Fruit fly (Drosophila melanogaster) whole organism, embryonic: ENCODE results near the gene Vha55.

Source experiments
- Aef1 ChIP-seq: fragments of 200-800 bp; sonication (Bioruptor generic); IDR thresholded peaks from 3 replicates; pipeline ENCODE4 v1.3.6; 2022; ENCODE audit warnings: missing biosample characterization, missing genetic modification characterization
- Antp ChIP-seq: fragments of 200-800 bp; sonication (Bioruptor generic); optimal IDR thresholded peaks from 3 replicates; lab custom pipeline; 2016; ENCODE audit warnings: missing biosample characterization, missing genetic modification characterization
- Atf3 ChIP-seq: fragments of 200-800 bp; sonication (Bioruptor generic); optimal IDR thresholded peaks from 3 replicates; lab custom pipeline; 2016; ENCODE audit warnings: missing biosample characterization, missing genetic modification characterization
- CG10209 ChIP-seq: fragments of 200-800 bp; sonication (Bioruptor generic); optimal IDR thresholded peaks from 3 replicates; lab custom pipeline; 2017; ENCODE audit warnings: missing biosample characterization, mild to moderate bottlenecking, missing genetic modification characterization, missing genetic modification reagents
- CG10462 ChIP-seq: fragments of 200-800 bp; sonication (Bioruptor generic); optimal IDR thresholded peaks from 2 replicates; lab custom pipeline; 2016; ENCODE audit warnings: missing biosample characterization, missing genetic modification characterization
- CG10543 ChIP-seq: fragments of 200-800 bp; sonication (Bioruptor generic); optimal IDR thresholded peaks from 3 replicates; lab custom pipeline; 2017; ENCODE audit warnings: missing biosample characterization, mild to moderate bottlenecking, missing genetic modification characterization, moderate library complexity
- CG12219 ChIP-seq: fragments of 200-800 bp; sonication (Bioruptor generic); optimal IDR thresholded peaks from 3 replicates; lab custom pipeline; 2018; ENCODE audit warnings: missing biosample characterization, mild to moderate bottlenecking, missing genetic modification characterization
- CG12391 ChIP-seq: fragments of 200-800 bp; sonication (Bioruptor generic); optimal IDR thresholded peaks from 3 replicates; lab custom pipeline; 2018; ENCODE audit warnings: missing biosample characterization, mild to moderate bottlenecking, missing genetic modification characterization, moderate library complexity
- CG13775 ChIP-seq: fragments of 200-800 bp; sonication (Bioruptor generic); optimal IDR thresholded peaks from 3 replicates; lab custom pipeline; 2017; ENCODE audit warnings: missing biosample characterization, mild to moderate bottlenecking, missing genetic modification characterization
- CG15479 ChIP-seq: fragments of 200-800 bp; sonication (Bioruptor generic); optimal IDR thresholded peaks from 3 replicates; lab custom pipeline; 2019; ENCODE audit warnings: missing biosample characterization, mild to moderate bottlenecking, missing genetic modification characterization, moderate library complexity
- CG17802 ChIP-seq: fragments of 200-800 bp; sonication (Bioruptor generic); optimal IDR thresholded peaks from 2 replicates; lab custom pipeline; 2018; ENCODE audit warnings: missing biosample characterization, mild to moderate bottlenecking, missing genetic modification characterization, moderate library complexity
- CG6683 ChIP-seq: fragments of 200-800 bp; sonication (Bioruptor generic); optimal IDR thresholded peaks from 2 replicates; lab custom pipeline; 2017; ENCODE audit warnings: missing biosample characterization, mild to moderate bottlenecking, missing genetic modification characterization, missing genetic modification reagents
- CG6689 ChIP-seq: fragments of 200-800 bp; sonication (Bioruptor generic); IDR thresholded peaks from 2 replicates; pipeline ENCODE4 v1.3.6; 2022; ENCODE audit warnings: missing biosample characterization, missing genetic modification characterization
- CG7987 ChIP-seq: fragments of 200-800 bp; sonication (Bioruptor generic); optimal IDR thresholded peaks from 2 replicates; lab custom pipeline; 2018; ENCODE audit warnings: missing biosample characterization, mild to moderate bottlenecking, missing genetic modification characterization, moderate library complexity
- CG8290 ChIP-seq, 3 experiments: fragments of 200-800 bp; sonication (Bioruptor generic); optimal IDR thresholded peaks; 2 replicates each; lab custom pipeline; 2016 to 2019; ENCODE audit warnings: missing biosample characterization in 3 of 3, missing genetic modification characterization in 3 of 3, mild to moderate bottlenecking in 2 of 3, moderate library complexity in 1 of 3
- CG9727 ChIP-seq: fragments of 200-800 bp; sonication (Bioruptor generic); optimal IDR thresholded peaks from 3 replicates; lab custom pipeline; 2017; ENCODE audit warnings: missing biosample characterization, mild to moderate bottlenecking, missing genetic modification characterization
- Fer3 ChIP-seq: fragments of 200-800 bp; sonication (Bioruptor generic); optimal IDR thresholded peaks from 2 replicates; lab custom pipeline; 2018; ENCODE audit warnings: missing biosample characterization, mild to moderate bottlenecking, missing genetic modification characterization, moderate library complexity
- HmgD ChIP-seq: fragments of 200-800 bp; sonication (Bioruptor generic); optimal IDR thresholded peaks from 3 replicates; lab custom pipeline; 2016; ENCODE audit warnings: missing biosample characterization, missing genetic modification characterization
- Hr78 ChIP-seq, 2 experiments: fragments of 200-800 bp in 1 of 2; fragments of >200 bp in 1 of 2; sonication (Bioruptor generic) in 1 of 2; optimal IDR thresholded peaks; 2 replicates each; lab custom pipeline; 2017 to 2019; ENCODE audit warnings: missing biosample characterization in 2 of 2, missing genetic modification characterization in 2 of 2, mild to moderate bottlenecking in 1 of 2, moderate library complexity in 1 of 2
- Meics ChIP-seq: fragments of 200-800 bp; sonication (Bioruptor generic); optimal IDR thresholded peaks from 2 replicates; lab custom pipeline; 2017; ENCODE audit warnings: missing biosample characterization, mild to moderate bottlenecking, missing genetic modification characterization
- Myb ChIP-seq: fragments of 200-800 bp; sonication (Bioruptor generic); optimal IDR thresholded peaks from 2 replicates; lab custom pipeline; 2016; ENCODE audit warnings: missing biosample characterization, missing genetic modification characterization
- Nf-YA ChIP-seq: fragments of 200-800 bp; sonication (Bioruptor generic); IDR thresholded peaks from 2 replicates; pipeline ENCODE4 v1.3.6; 2022; ENCODE audit warnings: missing biosample characterization, missing genetic modification characterization
- Pdp1 ChIP-seq, 2 experiments: fragments of 200-800 bp; sonication (Bioruptor generic); optimal IDR thresholded peaks; 3 replicates each; lab custom pipeline; 2016; ENCODE audit warnings: missing biosample characterization in 2 of 2, missing genetic modification characterization in 2 of 2, mild to moderate bottlenecking in 1 of 2, moderate library complexity in 1 of 2
- Rfx ChIP-seq: fragments of 200-800 bp; sonication (Bioruptor generic); IDR thresholded peaks from 2 replicates; pipeline ENCODE4 v1.3.6; 2022; ENCODE audit warnings: missing biosample characterization, missing genetic modification characterization
- Stat92E ChIP-seq, 3 experiments: fragments of >200 bp in 2 of 3; fragments of 200-800 bp in 1 of 3; sonication (Bioruptor generic) in 1 of 3; optimal IDR thresholded peaks; 2 replicates each; lab custom pipeline; 2017 to 2019; ENCODE audit warnings: missing biosample characterization in 3 of 3, missing genetic modification characterization in 3 of 3, mild to moderate bottlenecking in 1 of 3, moderate library complexity in 1 of 3
- Taf1 ChIP-seq: fragments of 200-800 bp; sonication (Bioruptor generic); IDR thresholded peaks from 2 replicates; pipeline ENCODE4 v1.3.6; 2022; ENCODE audit warnings: missing biosample characterization, missing genetic modification characterization
- Xbp1 ChIP-seq: fragments of 200-800 bp; sonication (Bioruptor generic); optimal IDR thresholded peaks from 3 replicates; lab custom pipeline; 2016; ENCODE audit warnings: missing biosample characterization, mild to moderate bottlenecking, missing genetic modification characterization
- bsh ChIP-seq, 2 experiments: fragments of 200-800 bp; sonication (Bioruptor generic); optimal IDR thresholded peaks; 2 replicates each; lab custom pipeline; 2017 to 2018; ENCODE audit warnings: mild to moderate bottlenecking in 2 of 2, missing biosample characterization in 2 of 2, missing genetic modification characterization in 2 of 2, moderate library complexity in 1 of 2
- chm ChIP-seq: fragments of 200-800 bp; sonication (Bioruptor generic); IDR thresholded peaks from 2 replicates; pipeline ENCODE4 v1.3.6; 2022; ENCODE audit warnings: missing biosample characterization, missing genetic modification characterization
- dysf ChIP-seq: fragments of 200-800 bp; sonication (Bioruptor generic); IDR thresholded peaks from 3 replicates; pipeline ENCODE4 v1.3.6; 2022; ENCODE audit warnings: missing biosample characterization, missing genetic modification characterization
- eve ChIP-seq, 2 experiments: fragments of >200 bp; optimal IDR thresholded peaks; 2 replicates each; lab custom pipeline; 2017; ENCODE audit warnings: missing biosample characterization in 2 of 2, missing genetic modification characterization in 2 of 2
- eyg ChIP-seq: fragments of 200-800 bp; sonication (Bioruptor generic); optimal IDR thresholded peaks from 3 replicates; lab custom pipeline; 2016; ENCODE audit warnings: missing biosample characterization, missing genetic modification characterization
- fd3F ChIP-seq: fragments of 200-800 bp; sonication (Bioruptor generic); optimal IDR thresholded peaks from 2 replicates; lab custom pipeline; 2018; ENCODE audit warnings: missing biosample characterization, mild to moderate bottlenecking, missing genetic modification characterization, moderate library complexity
- ftz-f1 ChIP-seq: fragments of 200-800 bp; sonication (Bioruptor generic); optimal IDR thresholded peaks from 2 replicates; lab custom pipeline; 2016; ENCODE audit warnings: missing biosample characterization, missing genetic modification characterization
- gro ChIP-seq: fragments of 200-800 bp; sonication (Bioruptor generic); optimal IDR thresholded peaks from 2 replicates; lab custom pipeline; 2016; ENCODE audit warnings: missing biosample characterization, missing genetic modification characterization
- jigr1 ChIP-seq: fragments of 200-800 bp; sonication (Bioruptor generic); IDR thresholded peaks from 3 replicates; pipeline ENCODE4 v1.3.6; 2022; ENCODE audit warnings: missing biosample characterization, missing genetic modification characterization
- kah ChIP-seq: fragments of 200-800 bp; sonication (Bioruptor generic); optimal IDR thresholded peaks from 2 replicates; lab custom pipeline; 2018; ENCODE audit warnings: missing biosample characterization, mild to moderate bottlenecking, missing genetic modification characterization
- kay ChIP-seq: fragments of 200-800 bp; sonication (Bioruptor generic); optimal IDR thresholded peaks from 2 replicates; lab custom pipeline; 2016; ENCODE audit warnings: missing biosample characterization, missing genetic modification characterization
- lbe ChIP-seq: fragments of 200-800 bp; sonication (Bioruptor generic); optimal IDR thresholded peaks from 2 replicates; lab custom pipeline; 2016; ENCODE audit warnings: missing biosample characterization, mild to moderate bottlenecking, missing genetic modification characterization
- mam ChIP-seq: fragments of 200-800 bp; sonication (Bioruptor generic); optimal IDR thresholded peaks from 3 replicates; lab custom pipeline; 2016; ENCODE audit warnings: missing biosample characterization, missing genetic modification characterization
- nmo ChIP-seq: fragments of 200-800 bp; sonication (Bioruptor generic); optimal IDR thresholded peaks from 2 replicates; lab custom pipeline; 2018; ENCODE audit warnings: missing biosample characterization, mild to moderate bottlenecking, missing genetic modification characterization, moderate library complexity
- oc ChIP-seq: fragments of 200-800 bp; sonication (Bioruptor generic); optimal IDR thresholded peaks from 2 replicates; lab custom pipeline; 2018; ENCODE audit warnings: missing biosample characterization, mild to moderate bottlenecking, missing genetic modification characterization, moderate library complexity
- org-1 ChIP-seq: fragments of 200-800 bp; sonication (Bioruptor generic); optimal IDR thresholded peaks from 2 replicates; lab custom pipeline; 2017; ENCODE audit warnings: missing biosample characterization, missing genetic modification characterization
- pan ChIP-seq, 4 experiments: fragments of >200 bp in 3 of 4; fragments of 200-800 bp in 1 of 4; sonication (Bioruptor generic) in 1 of 4; optimal IDR thresholded peaks in 3 of 4; IDR thresholded peaks in 1 of 4; 2 replicates each; pipeline versions ENCODE4 v1.3.6 to Lab custom; 2017 to 2022; ENCODE audit warnings: missing biosample characterization in 2 of 4, missing genetic modification characterization in 2 of 4, mixed read lengths in 1 of 4
- phol ChIP-seq: fragments of 200-800 bp; sonication (Bioruptor generic); optimal IDR thresholded peaks from 3 replicates; lab custom pipeline; 2018; ENCODE audit warnings: missing biosample characterization, mild to moderate bottlenecking, missing genetic modification characterization, moderate library complexity
- row ChIP-seq: fragments of 200-800 bp; sonication (Bioruptor generic); IDR thresholded peaks from 3 replicates; pipeline ENCODE4 v1.3.6; 2022; ENCODE audit warnings: missing biosample characterization, missing genetic modification characterization
- seq ChIP-seq: fragments of 200-800 bp; sonication (Bioruptor generic); IDR thresholded peaks from 2 replicates; pipeline ENCODE4 v1.3.6; 2022; ENCODE audit warnings: missing biosample characterization, missing genetic modification characterization
- sug ChIP-seq: fragments of 200-800 bp; optimal IDR thresholded peaks from 2 replicates; lab custom pipeline; 2019; ENCODE audit warnings: missing biosample characterization, mild to moderate bottlenecking, missing genetic modification characterization, moderate library complexity

Gene Vha55

DNA sequence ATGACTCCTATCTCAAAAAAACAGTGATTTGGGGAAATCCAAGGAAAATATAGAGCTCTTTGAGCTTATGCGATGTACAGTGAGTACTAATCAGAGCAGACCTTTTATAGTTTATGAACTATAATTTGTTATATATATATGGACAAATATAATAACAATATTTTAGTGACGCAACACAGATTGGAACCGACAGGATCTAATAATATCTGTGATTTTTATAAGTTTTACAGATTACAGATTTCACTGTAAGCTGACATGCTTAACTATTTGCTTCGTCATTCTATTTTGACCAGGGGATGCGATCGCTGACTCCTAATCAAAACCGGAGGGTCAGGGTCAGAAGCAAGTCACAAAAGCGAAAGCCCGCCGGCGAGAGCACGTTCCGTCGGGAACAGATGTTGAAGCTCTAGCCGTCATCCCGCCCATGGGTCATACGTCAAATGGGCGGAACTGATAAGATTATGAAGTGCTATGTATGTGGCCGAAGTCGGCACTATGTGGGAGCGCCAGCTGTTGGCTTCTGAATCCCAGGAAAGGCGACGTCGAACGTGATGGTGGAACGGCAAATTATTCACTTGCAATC, 46.5 kb upstream of the Vha55 start, which contains the start of gene Gnmt:
TSS of gene Gnmt (plus strand) at position 568 of the 583 bp plus-strand sequence.
- TF ChIP-seq Atf3 (GFP tag; lab: Kevin White, UChicago) (no peak), Nf-YA (GFP tag; lab: Robert Waterston, UW) (no peak), Stat92E (GFP tag; optimal IDR thresholded peaks at IDR 0.05; lab: Kevin White, UChicago) (no peak), CG17802 (tag; lab: Kevin White, UChicago) (no peak), Fer3 (tag; lab: Kevin White, UChicago) (peak; percentile 40), gro (no peak), bsh (GFP tag; optimal IDR thresholded peaks at IDR 0.05; lab: Kevin White, UChicago) (peak in 1 of 2 experiments; percentile 10), CG15479 (no peak), HmgD (GFP tag; lab: Kevin White, UChicago) (no peak), eve (GFP tag; optimal IDR thresholded peaks at IDR 0.05; lab: Kevin White, UChicago) (no peak), pan (optimal IDR thresholded peaks at IDR 0.05; lab: Kevin White, UChicago) (no peak), pan (GFP tag; optimal IDR thresholded peaks at IDR 0.05 in 1 of 2, IDR thresholded peaks at IDR 0.05 in 1 of 2) (peak in 1 of 2 experiments; percentile 16), ftz-f1 (GFP tag; lab: Kevin White, UChicago) (peak; percentile 26), kah (GFP tag; lab: Kevin White, UChicago) (no peak), nmo (peak; percentile 5), Pdp1 (GFP tag; optimal IDR thresholded peaks at IDR 0.05; lab: Kevin White, UChicago) (peak in 1 of 2 experiments; percentile 24), CG6689 (GFP tag; lab: Robert Waterston, UW) (0 out of 2 replicates have a peak, but pooled peaks have one; percentile 14), Meics (GFP tag; lab: Kevin White, UChicago) (peak; percentile 44), kay (GFP tag; lab: Kevin White, UChicago) (no peak), seq (GFP tag; lab: Robert Waterston, UW) (0 out of 2 replicates have a peak, but pooled peaks have one; percentile 20), CG10209 (GFP tag; lab: Kevin White, UChicago) (no peak), sug (peak; percentile 84), CG10543 (GFP tag; lab: Kevin White, UChicago) (peak; percentile 10), CG6683 (GFP tag; lab: Kevin White, UChicago) (no peak), CG7987 (no peak), chm (no peak), Taf1 (no peak), CG8290 (GFP tag; optimal IDR thresholded peaks at IDR 0.05; lab: Kevin White, UChicago) (no peak), CG8290 (tag; optimal IDR thresholded peaks at IDR 0.05; lab: Kevin White, UChicago) (no peak), CG13775 (GFP tag; lab: Kevin White, UChicago) (no peak), Hr78 (GFP tag; optimal IDR thresholded peaks at IDR 0.05; lab: Kevin White, UChicago) (peak in 1 of 2 experiments; percentile 87), org-1 (GFP tag; lab: Kevin White, UChicago) (no peak), CG9727 (GFP tag; lab: Kevin White, UChicago) (no peak), CG12391 (tag; lab: Kevin White, UChicago) (no peak), eyg (GFP tag; lab: Kevin White, UChicago) (no peak), jigr1 (GFP tag; lab: Robert Waterston, UW) (no peak), phol (tag; lab: Kevin White, UChicago) (no peak), dysf (peak; percentile 10; the same call in 1 of the 3 replicates), CG12219 (GFP tag; lab: Kevin White, UChicago) (no peak), oc (tag; lab: Kevin White, UChicago) (no peak), Antp (GFP tag; lab: Kevin White, UChicago) (no peak), Rfx (GFP tag; lab: Robert Waterston, UW) (peak; percentile 56), Xbp1 (GFP tag; lab: Kevin White, UChicago) (peak; percentile 4), mam (GFP tag; lab: Kevin White, UChicago) (no peak), CG10462 (GFP tag; lab: Kevin White, UChicago) (no peak), Myb (no peak), row (GFP tag; lab: Robert Waterston, UW) (peak; percentile 52; the same call in 2 of the 3 replicates), fd3F (GFP tag; lab: Kevin White, UChicago) (no peak), Aef1 (GFP tag; lab: Robert Waterston, UW) (no peak), lbe (GFP tag; lab: Kevin White, UChicago) (no peak)
